Worm (Caenorhabditis elegans) whole organism, young adult: ENCODE data around the gene T20D4.3.

Experiments used
- attf-5 ChIP-seq: fragments of 200-800 bp; sonication (Bioruptor generic); optimal IDR thresholded peaks from 2 replicates; lab custom pipeline; 2018; ENCODE audit warnings: mild to moderate bottlenecking, missing genetic modification characterization, missing compliant biosample characterization
- attf-6 ChIP-seq: fragments of 200-800 bp; sonication (Bioruptor generic); IDR thresholded peaks from 2 replicates; pipeline ENCODE4 v1.3.6; 2022; ENCODE audit warnings: missing genetic modification reagents, missing genetic modification characterization, missing compliant biosample characterization
- nhr-90 ChIP-seq: sonication (generic microtip); optimal IDR thresholded peaks from 2 replicates; lab custom pipeline; 2016; ENCODE audit warnings: missing genotype, mild to moderate bottlenecking, missing genetic modification characterization, missing compliant biosample characterization
- snpc-4 ChIP-seq, 5 experiments: fragments of 150-350 bp in 1 of 5; sonication (generic microtip) in 4 of 5; optimal IDR thresholded peaks; 2 replicates each; lab custom pipeline; 2014 to 2018; ENCODE audit warnings: missing genetic modification characterization in 5 of 5, missing biosample characterization in 3 of 5, antibody characterized with exemption in 2 of 5, mild to moderate bottlenecking in 2 of 5, missing compliant biosample characterization in 2 of 5, missing genotype in 2 of 5, moderate library complexity in 2 of 5, missing genetic modification reagents in 1 of 5

DNA sequence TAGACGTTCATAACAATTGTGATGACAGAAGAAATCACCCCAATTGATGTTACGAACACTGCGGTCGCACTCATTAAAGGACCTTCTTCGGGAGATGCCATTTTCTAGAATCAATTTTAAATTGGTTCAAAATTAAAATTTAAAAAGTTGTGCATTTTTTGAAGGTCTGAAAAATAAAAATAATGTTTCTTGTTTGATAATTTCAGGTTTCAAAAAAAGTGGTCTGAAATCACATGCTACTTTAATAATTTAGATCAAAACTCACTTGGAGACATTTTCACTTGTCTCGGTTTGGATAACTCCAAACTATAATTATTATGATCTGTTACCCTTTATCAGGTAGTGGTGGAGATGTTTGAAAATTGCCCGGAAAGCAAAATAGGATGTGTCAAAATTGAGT lies 41.1 kb upstream of the T20D4.3 start, which contains the start of gene srbc-2:
- no peak for TF ChIP-seq nhr-90 (tag; lab: Kevin White, UChicago)
- TF ChIP-seq attf-6 (GFP tag; lab: Robert Waterston, UW) = no peak
- no peak for TF ChIP-seq attf-5 (GFP tag; lab: Kevin White, UChicago)
- no peak for TF ChIP-seq snpc-4 (GFP tag; optimal IDR thresholded peaks at IDR 0.05; lab: Kevin White, UChicago)
- TF ChIP-seq snpc-4 (tag; optimal IDR thresholded peaks at IDR 0.05; lab: Kevin White, UChicago) = no peak
